Fruit fly (Drosophila melanogaster) whole organism, embryonic: ENCODE data around the gene CG13314.

Source experiments
- ATbp ChIP-seq: fragments of 200-800 bp; sonication (Bioruptor generic); optimal IDR thresholded peaks from 2 replicates; lab custom pipeline; 2017; ENCODE audit warnings: missing biosample characterization, mild to moderate bottlenecking, missing genetic modification characterization, missing genetic modification reagents
- Abd-B ChIP-seq: fragments of 200-800 bp; sonication (Bioruptor generic); optimal IDR thresholded peaks from 2 replicates; lab custom pipeline; 2018; ENCODE audit warnings: missing biosample characterization, mild to moderate bottlenecking, missing genetic modification characterization, moderate library complexity
- Atf-2 ChIP-seq: fragments of 200-800 bp; sonication (Bioruptor generic); optimal IDR thresholded peaks from 2 replicates; lab custom pipeline; 2016; ENCODE audit warnings: missing biosample characterization, missing genetic modification characterization
- Bteb2 ChIP-seq: fragments of 200-800 bp; sonication (Bioruptor generic); optimal IDR thresholded peaks from 2 replicates; lab custom pipeline; 2016; ENCODE audit warnings: missing biosample characterization, missing genetic modification characterization
- CG10267 ChIP-seq: fragments of 200-800 bp; sonication (Bioruptor generic); optimal IDR thresholded peaks from 2 replicates; lab custom pipeline; 2018; ENCODE audit warnings: missing biosample characterization, mild to moderate bottlenecking, missing genetic modification characterization, moderate library complexity
- CG11085 ChIP-seq: fragments of 200-800 bp; sonication (Bioruptor generic); IDR thresholded peaks from 2 replicates; pipeline ENCODE4 v1.3.6; 2022; ENCODE audit warnings: missing biosample characterization, missing genetic modification characterization
- CG11093 ChIP-seq: fragments of 200-800 bp; sonication (Bioruptor generic); IDR thresholded peaks from 3 replicates; pipeline ENCODE4 v1.3.6; 2022; ENCODE audit warnings: missing biosample characterization, missing genetic modification characterization
- CG12391 ChIP-seq: fragments of 200-800 bp; sonication (Bioruptor generic); optimal IDR thresholded peaks from 3 replicates; lab custom pipeline; 2018; ENCODE audit warnings: missing biosample characterization, mild to moderate bottlenecking, missing genetic modification characterization, moderate library complexity
- CG13287 ChIP-seq: fragments of 200-800 bp; sonication (Bioruptor generic); IDR thresholded peaks from 2 replicates; pipeline ENCODE4 v1.3.6; 2022; ENCODE audit warnings: missing biosample characterization, missing genetic modification characterization; ENCODE audit not compliant: partially characterized antibody
- CG16779 ChIP-seq: fragments of 200-800 bp; sonication (Bioruptor generic); IDR thresholded peaks from 2 replicates; pipeline ENCODE4 v1.3.6; 2022; ENCODE audit warnings: missing biosample characterization, missing genetic modification characterization
- CG16863 ChIP-seq: fragments of 200-800 bp; sonication (Bioruptor generic); optimal IDR thresholded peaks from 3 replicates; lab custom pipeline; 2016; ENCODE audit warnings: missing biosample characterization, missing genetic modification characterization
- CG18262 ChIP-seq: fragments of 200-800 bp; optimal IDR thresholded peaks from 3 replicates; lab custom pipeline; 2019; ENCODE audit warnings: missing biosample characterization, mild to moderate bottlenecking, missing genetic modification characterization, moderate library complexity
- CG8089 ChIP-seq: fragments of 200-800 bp; sonication (Bioruptor generic); optimal IDR thresholded peaks from 3 replicates; lab custom pipeline; 2016; ENCODE audit warnings: missing biosample characterization, missing genetic modification characterization
- CG8359 ChIP-seq: fragments of 200-800 bp; sonication (Bioruptor generic); optimal IDR thresholded peaks from 2 replicates; lab custom pipeline; 2017; ENCODE audit warnings: missing biosample characterization, mild to moderate bottlenecking, missing genetic modification characterization, borderline replicate concordance
- CG8388 ChIP-seq: fragments of 200-800 bp; sonication (Bioruptor generic); optimal IDR thresholded peaks from 2 replicates; lab custom pipeline; 2019; ENCODE audit warnings: missing biosample characterization, mild to moderate bottlenecking, missing genetic modification characterization, moderate library complexity
- Dip2 ChIP-seq: fragments of 200-800 bp; sonication (Bioruptor generic); IDR thresholded peaks from 2 replicates; pipeline ENCODE4 v1.3.6; 2022; ENCODE audit warnings: missing biosample characterization, missing genetic modification characterization
- Dip3 ChIP-seq: fragments of 200-800 bp; sonication (Bioruptor generic); optimal IDR thresholded peaks from 3 replicates; lab custom pipeline; 2016; ENCODE audit warnings: missing biosample characterization, missing genetic modification characterization
- Fer2 ChIP-seq: fragments of 200-800 bp; sonication (Bioruptor generic); optimal IDR thresholded peaks from 2 replicates; lab custom pipeline; 2018; ENCODE audit warnings: missing biosample characterization, mild to moderate bottlenecking, missing genetic modification characterization, moderate library complexity
- MBD-R2 ChIP-seq: fragments of 200-800 bp; sonication (Bioruptor generic); IDR thresholded peaks from 2 replicates; pipeline ENCODE4 v1.3.6; 2022; ENCODE audit warnings: missing biosample characterization, missing genetic modification characterization
- Nf-YC ChIP-seq: fragments of 200-800 bp; optimal IDR thresholded peaks from 3 replicates; lab custom pipeline; 2019; ENCODE audit warnings: missing biosample characterization, mild to moderate bottlenecking, missing genetic modification characterization, moderate library complexity
- Oli ChIP-seq: fragments of 200-800 bp; sonication (Bioruptor generic); optimal IDR thresholded peaks from 2 replicates; lab custom pipeline; 2018; ENCODE audit warnings: missing biosample characterization, mild to moderate bottlenecking, missing genetic modification characterization, moderate library complexity
- Ptx1 ChIP-seq: fragments of 200-800 bp; sonication (Bioruptor generic); IDR thresholded peaks from 2 replicates; pipeline ENCODE4 v1.3.6; 2022; ENCODE audit warnings: missing biosample characterization, missing genetic modification characterization
- Scr ChIP-seq: fragments of 200-800 bp; sonication (Bioruptor generic); IDR thresholded peaks from 2 replicates; pipeline ENCODE4 v1.3.6; 2022; ENCODE audit warnings: missing biosample characterization, missing genetic modification characterization; ENCODE audit not compliant: partially characterized antibody
- Sox100B ChIP-seq: fragments of 200-800 bp; sonication (Bioruptor generic); optimal IDR thresholded peaks from 3 replicates; lab custom pipeline; 2018; ENCODE audit warnings: missing biosample characterization, mild to moderate bottlenecking, missing genetic modification characterization
- Xrp1 ChIP-seq: fragments of 200-800 bp; sonication (Bioruptor generic); IDR thresholded peaks from 2 replicates; pipeline ENCODE4 v1.3.6; 2022; ENCODE audit warnings: missing biosample characterization, missing genetic modification characterization
- ase ChIP-seq: fragments of 200-800 bp; sonication (Bioruptor generic); IDR thresholded peaks from 3 replicates; pipeline ENCODE4 v1.3.6; 2022; ENCODE audit warnings: missing biosample characterization, missing genetic modification characterization
- ash1 ChIP-seq: fragments of 200-800 bp; sonication (Bioruptor generic); optimal IDR thresholded peaks from 2 replicates; lab custom pipeline; 2018; ENCODE audit warnings: missing biosample characterization, mild to moderate bottlenecking, missing genetic modification characterization
- br ChIP-seq: fragments of >200 bp; optimal IDR thresholded peaks from 2 replicates; lab custom pipeline; 2017
- chif ChIP-seq, 2 experiments: fragments of 200-800 bp; sonication (Bioruptor generic); optimal IDR thresholded peaks; 3 replicates each; lab custom pipeline; 2016; ENCODE audit warnings: missing biosample characterization in 2 of 2, missing genetic modification characterization in 2 of 2
- croc ChIP-seq: fragments of 200-800 bp; sonication (Bioruptor generic); conservative IDR thresholded peaks from 3 replicates; pipeline ENCODE4 v1.3.6; 2022; ENCODE audit warnings: missing biosample characterization, missing genetic modification characterization
- ftz-f1 ChIP-seq: fragments of 200-800 bp; sonication (Bioruptor generic); optimal IDR thresholded peaks from 2 replicates; lab custom pipeline; 2016; ENCODE audit warnings: missing biosample characterization, missing genetic modification characterization
- kah ChIP-seq: fragments of 200-800 bp; sonication (Bioruptor generic); optimal IDR thresholded peaks from 2 replicates; lab custom pipeline; 2018; ENCODE audit warnings: missing biosample characterization, mild to moderate bottlenecking, missing genetic modification characterization
- kay ChIP-seq: fragments of 200-800 bp; sonication (Bioruptor generic); optimal IDR thresholded peaks from 2 replicates; lab custom pipeline; 2016; ENCODE audit warnings: missing biosample characterization, missing genetic modification characterization
- mld ChIP-seq: fragments of 200-800 bp; sonication (Bioruptor generic); IDR thresholded peaks from 3 replicates; pipeline ENCODE4 v1.3.6; 2022; ENCODE audit warnings: missing biosample characterization, missing genetic modification characterization; ENCODE audit not compliant: partially characterized antibody
- nmo ChIP-seq: fragments of 200-800 bp; sonication (Bioruptor generic); optimal IDR thresholded peaks from 2 replicates; lab custom pipeline; 2018; ENCODE audit warnings: missing biosample characterization, mild to moderate bottlenecking, missing genetic modification characterization, moderate library complexity
- pan ChIP-seq, 4 experiments: fragments of >200 bp in 3 of 4; fragments of 200-800 bp in 1 of 4; sonication (Bioruptor generic) in 1 of 4; optimal IDR thresholded peaks in 3 of 4; IDR thresholded peaks in 1 of 4; 2 replicates each; pipeline versions ENCODE4 v1.3.6 to Lab custom; 2017 to 2022; ENCODE audit warnings: missing biosample characterization in 2 of 4, missing genetic modification characterization in 2 of 4, mixed read lengths in 1 of 4
- pfk ChIP-seq: fragments of 200-800 bp; sonication (Bioruptor generic); optimal IDR thresholded peaks from 2 replicates; lab custom pipeline; 2018; ENCODE audit warnings: missing biosample characterization, mild to moderate bottlenecking, missing genetic modification characterization, moderate library complexity
- pnt ChIP-seq: fragments of 200-800 bp; sonication (Bioruptor generic); optimal IDR thresholded peaks from 3 replicates; lab custom pipeline; 2016; ENCODE audit warnings: missing biosample characterization, missing genetic modification characterization
- scrt ChIP-seq: fragments of 200-800 bp; sonication (Bioruptor generic); optimal IDR thresholded peaks from 2 replicates; lab custom pipeline; 2018; ENCODE audit warnings: missing biosample characterization, mild to moderate bottlenecking, missing genetic modification characterization, moderate library complexity
- sens-2 ChIP-seq: fragments of 200-800 bp; sonication (Bioruptor generic); IDR thresholded peaks from 2 replicates; pipeline ENCODE4 v1.3.6; 2022; ENCODE audit warnings: missing biosample characterization, missing genetic modification characterization
- sna ChIP-seq: fragments of 200-800 bp; sonication (Bioruptor generic); IDR thresholded peaks from 2 replicates; pipeline ENCODE4 v1.3.6; 2022; ENCODE audit warnings: missing biosample characterization, missing genetic modification characterization; ENCODE audit not compliant: partially characterized antibody
- vvl ChIP-seq: fragments of 200-800 bp; sonication (Bioruptor generic); IDR thresholded peaks from 2 replicates; pipeline ENCODE4 v1.3.6; 2022; ENCODE audit warnings: missing biosample characterization, missing genetic modification characterization
- zf30C ChIP-seq: fragments of 200-800 bp; sonication (Bioruptor generic); optimal IDR thresholded peaks from 3 replicates; lab custom pipeline; 2018; ENCODE audit warnings: missing biosample characterization, mild to moderate bottlenecking, missing genetic modification characterization

The CG13314 gene

DNA sequence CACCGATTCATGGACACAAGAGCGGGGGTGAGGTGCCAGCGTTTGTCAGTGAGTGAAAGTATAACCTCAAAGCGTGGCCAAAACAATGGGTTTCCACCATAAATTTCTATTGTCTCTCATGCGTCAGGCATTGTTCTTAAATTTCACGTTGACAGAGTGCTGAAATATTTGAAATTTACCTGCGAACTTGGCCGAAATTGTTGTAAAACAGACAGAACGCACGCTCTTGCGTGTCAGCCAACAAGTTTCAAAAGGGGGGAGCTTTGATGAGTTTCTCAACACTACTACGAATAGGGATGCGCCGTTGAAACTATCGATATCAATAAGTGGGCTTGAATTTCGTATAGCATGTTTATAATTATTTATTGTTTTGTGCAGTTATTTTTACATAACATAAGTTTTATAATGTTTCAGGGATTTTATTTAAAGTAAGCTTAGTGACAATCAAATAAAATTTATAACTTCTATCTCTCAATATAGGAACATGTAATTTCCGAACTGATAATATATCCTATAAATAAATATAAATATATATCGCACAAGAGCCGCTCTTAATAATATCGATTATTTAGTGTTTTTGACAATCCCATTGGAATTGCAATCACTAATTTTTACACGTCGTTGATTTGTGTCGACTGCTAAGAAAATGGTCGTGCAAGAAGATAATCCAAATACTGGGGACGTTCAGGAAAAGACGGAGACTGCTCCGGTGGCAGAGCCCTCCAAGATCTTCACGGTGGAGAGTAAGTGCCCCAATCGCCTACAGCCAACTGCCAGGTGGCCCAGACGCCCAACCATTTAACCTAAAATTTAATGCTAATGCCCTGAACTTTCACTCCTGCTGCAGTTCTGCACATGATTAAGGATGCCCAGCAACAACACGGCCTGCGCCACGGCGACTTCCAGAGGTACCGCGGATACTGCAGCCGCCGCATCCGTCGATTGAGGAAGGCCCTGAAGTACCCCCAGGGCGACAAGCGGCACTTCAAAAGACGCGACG, 6.8 kb upstream of the CG13314 start, which contains the start of the genes pix and Srp68 (continued):
- TF ChIP-seq ash1 (GFP tag; lab: Kevin White, UChicago) (no peak), Sox100B (GFP tag; lab: Kevin White, UChicago) (no peak)

- TF ChIP-seq CG16863 (no peak), CG12391 (peak; percentile 9), CG16779 (no peak), ase (peak; percentile 30; the same call in 1 of the 3 replicates), nmo (peak; percentile 22), CG18262 (peak; percentile 14), CG11093 (GFP tag; lab: Robert Waterston, UW) (0 out of 3 replicates have a peak, but pooled peaks have one; percentile 14), Dip2 (GFP tag; lab: Robert Waterston, UW) (no peak), CG8089 (GFP tag; lab: Kevin White, UChicago) (no peak), Nf-YC (tag; lab: Kevin White, UChicago) (peak; percentile 8), croc (no peak), Scr (GFP tag; lab: Robert Waterston, UW) (no peak; the same call in 1 of the 2 replicates), Fer2 (tag; lab: Kevin White, UChicago) (no peak), Bteb2 (GFP tag; lab: Kevin White, UChicago) (no peak), Ptx1 (GFP tag; lab: Robert Waterston, UW) (peak; percentile 63), Xrp1 (GFP tag; lab: Robert Waterston, UW) (0 out of 2 replicates have a peak, but pooled peaks have one; percentile 21), ftz-f1 (GFP tag; lab: Kevin White, UChicago) (peak; percentile 94), mld (no peak), vvl (GFP tag; lab: Robert Waterston, UW) (peak; percentile 24; the same call in 1 of the 2 replicates), CG10267 (peak; percentile 9), ATbp (peak; percentile 40), pfk (no peak), Atf-2 (GFP tag; lab: Kevin White, UChicago) (no peak), kah (GFP tag; lab: Kevin White, UChicago) (peak; percentile 42), MBD-R2 (GFP tag; lab: Robert Waterston, UW) (no peak), CG8388 (peak; percentile 5), sna (GFP tag; lab: Robert Waterston, UW) (0 out of 2 replicates have a peak, but pooled peaks have one; percentile 51), pan (optimal IDR thresholded peaks at IDR 0.05; lab: Kevin White, UChicago) (no peak), pan (GFP tag; optimal IDR thresholded peaks at IDR 0.05 in 1 of 2, IDR thresholded peaks at IDR 0.05 in 1 of 2) (peak in 1 of 2 experiments; percentile 26), br (no peak), pnt (GFP tag; lab: Kevin White, UChicago) (no peak), Dip3 (GFP tag; lab: Kevin White, UChicago) (no peak), scrt (GFP tag; lab: Kevin White, UChicago) (no peak), CG11085 (no peak), Abd-B (GFP tag; lab: Kevin White, UChicago) (no peak), chif (GFP tag; optimal IDR thresholded peaks at IDR 0.05; lab: Kevin White, UChicago) (peak in 1 of 2 experiments; percentile 21), zf30C (no peak), kay (no peak), CG13287 (GFP tag; lab: Robert Waterston, UW) (peak; percentile 76), CG8359 (no peak), Oli (tag; lab: Kevin White, UChicago) (peak; percentile 17), sens-2 (GFP tag; lab: Robert Waterston, UW) (no peak)
Observed at dm6 chr3L:8978678-8979413, 2.7 kb upstream of the CG13314 start.
